Worm (Caenorhabditis elegans) whole organism, L1 larva: ENCODE results near the gene str-185.

ENCODE experiments used
- C16A3.4 ChIP-seq: fragments of 150-350 bp; optimal IDR thresholded peaks from 2 replicates; lab custom pipeline; 2014; ENCODE audit warnings: missing biosample characterization, missing genetic modification characterization
- C34B4.2 ChIP-seq: sonication (generic microtip); optimal IDR thresholded peaks from 2 replicates; lab custom pipeline; 2017; ENCODE audit warnings: mild to moderate bottlenecking, missing genetic modification characterization, missing compliant biosample characterization
- F16B12.6 ChIP-seq: fragments of 150-350 bp; optimal IDR thresholded peaks from 2 replicates; lab custom pipeline; 2014; ENCODE audit warnings: missing biosample characterization, missing genetic modification characterization
- aha-1 ChIP-seq: fragments of 150-350 bp; optimal IDR thresholded peaks from 2 replicates; lab custom pipeline; 2014; ENCODE audit warnings: missing biosample characterization, missing genetic modification characterization
- alr-1 ChIP-seq: fragments of 200-800 bp; sonication (Bioruptor generic); optimal IDR thresholded peaks from 2 replicates; lab custom pipeline; 2018; ENCODE audit warnings: borderline replicate concordance, mild to moderate bottlenecking, missing genetic modification characterization, missing compliant biosample characterization
- aly-2 ChIP-seq: fragments of 150-350 bp; optimal IDR thresholded peaks from 2 replicates; lab custom pipeline; 2014; ENCODE audit warnings: missing biosample characterization, missing genetic modification characterization
- blmp-1 ChIP-seq: fragments of 150-350 bp; optimal IDR thresholded peaks from 2 replicates; lab custom pipeline; 2014; ENCODE audit warnings: missing biosample characterization, missing genetic modification characterization
- ceh-63 ChIP-seq: fragments of 200-800 bp; sonication (Bioruptor generic); optimal IDR thresholded peaks from 2 replicates; lab custom pipeline; 2018; ENCODE audit warnings: mild to moderate bottlenecking, missing genetic modification characterization, missing compliant biosample characterization
- ces-1 ChIP-seq: fragments of 150-350 bp; optimal IDR thresholded peaks from 2 replicates; lab custom pipeline; 2014; ENCODE audit warnings: missing biosample characterization, missing genetic modification reagents, missing genetic modification characterization
- dpl-1 ChIP-seq, 3 experiments: fragments of 150-350 bp in 2 of 3; sonication (generic microtip) in 1 of 3; optimal IDR thresholded peaks; 2 replicates each; lab custom pipeline; 2014 to 2017; ENCODE audit warnings: missing biosample characterization in 3 of 3, missing genetic modification characterization in 3 of 3, missing genetic modification reagents in 3 of 3
- dsc-1 ChIP-seq: sonication (generic microtip); optimal IDR thresholded peaks from 2 replicates; lab custom pipeline; 2016; ENCODE audit warnings: mild to moderate bottlenecking, missing genetic modification characterization, missing compliant biosample characterization
- efl-1 ChIP-seq, 4 experiments: fragments of 150-350 bp; optimal IDR thresholded peaks in 3 of 4; peaks in 1 of 4; 1 replicate in 1 of 4; 2 replicates in 3 of 4; lab custom pipeline; 2014; ENCODE audit warnings: missing biosample characterization in 2 of 4, missing genetic modification characterization in 2 of 4, missing genetic modification reagents in 2 of 4
- efl-3 ChIP-seq: fragments of 200-800 bp; sonication (Bioruptor generic); optimal IDR thresholded peaks from 2 replicates; lab custom pipeline; 2018; ENCODE audit warnings: mild to moderate bottlenecking, missing genetic modification characterization, missing compliant biosample characterization
- egl-27 ChIP-seq, 2 experiments: fragments of 150-350 bp in 1 of 2; sonication (generic microtip); optimal IDR thresholded peaks; 3 replicates each; lab custom pipeline; 2017 to 2018; ENCODE audit warnings: missing biosample characterization in 2 of 2, missing genetic modification characterization in 2 of 2, missing genetic modification reagents in 2 of 2
- elt-2 ChIP-seq: sonication (generic microtip); optimal IDR thresholded peaks from 2 replicates; lab custom pipeline; 2016; ENCODE audit warnings: missing genetic modification characterization, mild to moderate bottlenecking, inconsistent platforms, missing compliant biosample characterization, missing genetic modification reagents
- elt-3 ChIP-seq, 6 experiments: fragments of 150-350 bp in 1 of 6; sonication (generic microtip); optimal IDR thresholded peaks; 2 replicates each; lab custom pipeline; 2017 to 2018; ENCODE audit warnings: missing biosample characterization in 6 of 6, missing genetic modification characterization in 6 of 6, inconsistent platforms in 1 of 6
- fkh-10 ChIP-seq: sonication (generic microtip); optimal IDR thresholded peaks from 2 replicates; lab custom pipeline; 2017; ENCODE audit warnings: missing biosample characterization, missing genetic modification reagents, missing genetic modification characterization
- fkh-8 ChIP-seq: sonication (generic microtip); optimal IDR thresholded peaks from 2 replicates; lab custom pipeline; 2016; ENCODE audit warnings: mild to moderate bottlenecking, missing genetic modification characterization, missing compliant biosample characterization
- fos-1 ChIP-seq: fragments of 150-350 bp; optimal IDR thresholded peaks from 2 replicates; lab custom pipeline; 2014; ENCODE audit warnings: missing biosample characterization, missing genetic modification characterization
- grh-1 ChIP-seq: fragments of 200-800 bp; sonication (Bioruptor generic); IDR thresholded peaks from 2 replicates; pipeline ENCODE4 v1.3.6; 2022; ENCODE audit warnings: missing genetic modification reagents, missing genetic modification characterization, missing compliant biosample characterization
- hlh-17 ChIP-seq: fragments of 200-800 bp; sonication (Bioruptor generic); optimal IDR thresholded peaks from 2 replicates; lab custom pipeline; 2018; ENCODE audit warnings: missing genetic modification characterization, mild to moderate bottlenecking, missing compliant biosample characterization, moderate library complexity, borderline replicate concordance
- hlh-4 ChIP-seq: sonication (generic microtip); optimal IDR thresholded peaks from 2 replicates; lab custom pipeline; 2016; ENCODE audit warnings: mild to moderate bottlenecking, missing genetic modification characterization, missing compliant biosample characterization
- irx-1 ChIP-seq: sonication (generic microtip); optimal IDR thresholded peaks from 2 replicates; lab custom pipeline; 2016; ENCODE audit warnings: missing genetic modification characterization, missing compliant biosample characterization
- lin-14 ChIP-seq: fragments of 200-800 bp; sonication (Bioruptor generic); optimal IDR thresholded peaks from 2 replicates; lab custom pipeline; 2018; ENCODE audit warnings: mild to moderate bottlenecking, missing genetic modification characterization, moderate library complexity, missing compliant biosample characterization
- lin-15B ChIP-seq: fragments of 150-350 bp; sonication (generic microtip); optimal IDR thresholded peaks from 3 replicates; lab custom pipeline; 2014; ENCODE audit warnings: missing biosample characterization, missing genetic modification characterization
- mef-2 ChIP-seq: fragments of 150-350 bp; optimal IDR thresholded peaks from 2 replicates; lab custom pipeline; 2014; ENCODE audit warnings: missing biosample characterization, missing genetic modification characterization
- mep-1 ChIP-seq: fragments of 150-350 bp; optimal IDR thresholded peaks from 2 replicates; lab custom pipeline; 2014; ENCODE audit warnings: missing biosample characterization, missing genetic modification characterization
- nhr-11 ChIP-seq: fragments of 150-350 bp; optimal IDR thresholded peaks from 2 replicates; lab custom pipeline; 2014; ENCODE audit warnings: missing biosample characterization, missing genetic modification characterization
- nhr-12 ChIP-seq: sonication (generic microtip); optimal IDR thresholded peaks from 2 replicates; lab custom pipeline; 2017; ENCODE audit warnings: missing biosample characterization, missing genetic modification characterization
- nhr-19 ChIP-seq: fragments of 200-800 bp; sonication (Bioruptor generic); conservative IDR thresholded peaks from 2 replicates; pipeline ENCODE4 v1.3.6; 2022; ENCODE audit warnings: missing genetic modification characterization, missing compliant biosample characterization
- nhr-20 ChIP-seq: sonication (generic microtip); optimal IDR thresholded peaks from 2 replicates; lab custom pipeline; 2016; ENCODE audit warnings: mild to moderate bottlenecking, missing genetic modification characterization, missing compliant biosample characterization
- nhr-76 ChIP-seq: sonication (generic microtip); optimal IDR thresholded peaks from 2 replicates; lab custom pipeline; 2017; ENCODE audit warnings: missing biosample characterization, missing genetic modification characterization
- nhr-85 ChIP-seq: sonication (generic microtip); peaks from one replicate; lab custom pipeline; 2016; ENCODE audit warnings: missing genetic modification characterization, inconsistent platforms, missing compliant biosample characterization
- pag-3 ChIP-seq: sonication (generic microtip); optimal IDR thresholded peaks from 2 replicates; lab custom pipeline; 2017; ENCODE audit warnings: missing genetic modification characterization, mild to moderate bottlenecking, missing compliant biosample characterization, antibody characterized with exemption, borderline replicate concordance; ENCODE audit not compliant: insufficient read depth
- pqm-1 ChIP-seq: sonication (generic microtip); optimal IDR thresholded peaks from 3 replicates; lab custom pipeline; 2017; ENCODE audit warnings: missing biosample characterization, missing genetic modification characterization
- rnt-1 ChIP-seq: sonication (generic microtip); optimal IDR thresholded peaks from 2 replicates; lab custom pipeline; 2016; ENCODE audit warnings: mild to moderate bottlenecking, missing genetic modification characterization, moderate library complexity, missing compliant biosample characterization
- skn-1 ChIP-seq: fragments of 150-350 bp; optimal IDR thresholded peaks from 2 replicates; lab custom pipeline; 2014; ENCODE audit warnings: missing biosample characterization, missing genetic modification characterization
- snpc-4 ChIP-seq: fragments of 150-350 bp; optimal IDR thresholded peaks from 2 replicates; lab custom pipeline; 2014; ENCODE audit warnings: missing biosample characterization, missing genetic modification characterization
- sox-4 ChIP-seq: sonication (generic microtip); optimal IDR thresholded peaks from 2 replicates; lab custom pipeline; 2016; ENCODE audit warnings: missing genetic modification characterization, missing compliant biosample characterization
- swsn-7 ChIP-seq: sonication (generic microtip); optimal IDR thresholded peaks from 2 replicates; lab custom pipeline; 2016; ENCODE audit warnings: missing genetic modification characterization, missing compliant biosample characterization
- unc-130 ChIP-seq: fragments of 150-350 bp; optimal IDR thresholded peaks from 2 replicates; lab custom pipeline; 2017; ENCODE audit warnings: missing biosample characterization, missing genetic modification characterization, inconsistent platforms
- unc-30 ChIP-seq: sonication (generic microtip); optimal IDR thresholded peaks from 2 replicates; lab custom pipeline; 2017; ENCODE audit warnings: missing biosample characterization, missing genetic modification characterization
- unc-86 ChIP-seq: sonication (generic microtip); optimal IDR thresholded peaks from 2 replicates; lab custom pipeline; 2016; ENCODE audit warnings: missing genetic modification characterization, missing compliant biosample characterization
- unc-98 ChIP-seq: fragments of 200-800 bp; sonication (Bioruptor generic); IDR thresholded peaks from 2 replicates; pipeline ENCODE4 v1.3.6; 2022; ENCODE audit warnings: missing genetic modification characterization, missing compliant biosample characterization
- vab-15 ChIP-seq: sonication (generic microtip); optimal IDR thresholded peaks from 2 replicates; lab custom pipeline; 2017; ENCODE audit warnings: missing genotype, mild to moderate bottlenecking, missing genetic modification characterization, missing compliant biosample characterization
- xbp-1 ChIP-seq: sonication (generic microtip); optimal IDR thresholded peaks from 2 replicates; lab custom pipeline; 2016; ENCODE audit warnings: missing genetic modification characterization, missing compliant biosample characterization
- ztf-11 ChIP-seq, 2 experiments: sonication (generic microtip); optimal IDR thresholded peaks; 2 replicates each; lab custom pipeline; 2016 to 2017; ENCODE audit warnings: missing genetic modification characterization in 2 of 2, missing biosample characterization in 1 of 2, missing compliant biosample characterization in 1 of 2
- ztf-4 ChIP-seq: fragments of 150-350 bp; optimal IDR thresholded peaks from 2 replicates; lab custom pipeline; 2014; ENCODE audit warnings: missing biosample characterization, missing genetic modification characterization

str-185 gene

DNA sequence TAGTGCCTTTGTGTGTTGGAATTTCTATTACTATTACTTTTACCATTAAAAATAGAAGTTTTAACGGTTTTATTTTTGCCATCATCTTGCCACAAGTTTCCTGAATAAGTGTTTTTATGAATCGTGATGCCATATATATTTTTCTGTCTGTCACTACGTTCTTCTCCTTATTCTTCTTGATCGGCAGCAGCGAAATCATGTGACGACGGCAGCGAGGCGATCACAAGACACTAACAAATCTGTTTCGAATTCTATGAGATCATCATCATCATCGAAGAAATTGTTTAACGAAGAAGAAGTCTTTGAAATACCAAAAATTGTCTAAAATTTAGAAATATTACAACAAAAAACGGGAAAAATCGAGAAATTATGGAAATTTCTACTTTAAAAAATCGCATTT is 27.4 kb downstream of the str-185 start (continued):
- TF ChIP-seq rnt-1 (tag; lab: Kevin White, UChicago) (no peak), ztf-4 (tag; lab: Kevin White, UChicago) (peak; percentile 39), hlh-4 (tag; lab: Kevin White, UChicago) (no peak), irx-1 (tag; lab: Kevin White, UChicago) (no peak), pag-3 (no peak), mef-2 (tag; lab: Kevin White, UChicago) (no peak), alr-1 (tag; lab: Kevin White, UChicago) (no peak), elt-2 (no peak), dsc-1 (peak; percentile 51), ces-1 (GFP tag; lab: Kevin White, UChicago) (no peak)
- TF ChIP-seq, all 84 proteins: peak for 32

DNA sequence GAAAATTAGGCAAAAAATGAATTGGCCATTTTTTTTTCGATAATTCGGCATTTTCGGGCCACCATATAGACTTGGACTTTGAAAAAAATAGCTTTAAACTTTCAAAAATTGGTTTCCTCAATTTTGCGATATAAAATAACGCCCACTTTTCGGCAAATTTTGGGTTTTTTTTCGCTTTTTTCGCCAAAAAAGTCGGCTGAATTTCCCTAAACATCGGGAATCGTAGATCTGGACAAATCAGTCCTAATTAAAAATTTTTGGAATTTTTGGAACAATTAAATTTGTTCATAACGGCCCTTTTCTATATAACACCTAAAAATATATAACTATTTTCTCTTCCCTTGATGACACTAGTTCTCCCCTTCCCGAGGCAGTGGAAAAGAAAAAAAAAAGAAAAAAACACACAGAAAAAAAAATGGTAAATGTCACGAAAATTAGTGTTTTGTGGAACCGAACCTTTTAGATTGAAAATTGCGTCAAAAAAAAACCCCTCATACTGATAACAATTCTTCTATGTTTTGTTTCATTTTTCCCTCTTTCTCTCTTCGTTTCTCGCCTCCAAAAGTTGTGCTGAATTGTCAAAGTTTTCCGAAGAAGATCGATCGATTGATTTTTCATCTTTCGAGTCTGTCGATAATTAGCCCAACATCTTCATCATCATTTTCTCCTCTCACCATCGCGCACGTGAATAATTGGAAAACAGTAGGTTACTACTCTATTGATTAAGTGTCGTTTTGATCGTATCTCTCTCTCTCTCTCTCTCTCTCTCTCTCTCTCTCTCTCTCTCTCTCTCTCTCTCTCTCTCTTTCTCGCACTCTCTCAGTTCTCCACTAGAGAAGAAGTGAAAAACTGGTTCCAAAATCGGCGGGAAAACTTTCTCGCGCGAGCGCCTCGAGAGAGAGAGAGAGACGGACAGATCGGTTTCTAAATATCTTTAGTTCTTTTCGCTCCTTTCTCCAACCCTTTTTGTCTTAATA is 29.2 kb downstream of the str-185 start, which contains the start of gene Y24D9A.6:
TSS of gene Y24D9A.6 (minus strand) at position 51 of the 977 bp plus-strand sequence.
- TF ChIP-seq unc-98 (no peak), ces-1 (GFP tag; lab: Kevin White, UChicago) (no peak), vab-15 (tag; lab: Kevin White, UChicago) (peak; percentile 66), C34B4.2 (tag; lab: Kevin White, UChicago) (no peak), fkh-8 (tag; lab: Kevin White, UChicago) (no peak), nhr-20 (tag; lab: Kevin White, UChicago) (peak; percentile 84), unc-30 (tag; lab: Kevin White, UChicago) (no peak), skn-1 (peak; percentile 57), grh-1 (GFP tag; lab: Robert Waterston, UW) (peak; percentile 100), nhr-19 (GFP tag; lab: Robert Waterston, UW) (peak; percentile 89), elt-3 (tag; optimal IDR thresholded peaks at IDR 0.05; lab: Kevin White, UChicago) (peak in 3 of 6 experiments; percentile 69 to 89 (median 76)), fos-1 (tag; lab: Kevin White, UChicago) (peak; percentile 55), efl-3 (peak; percentile 96), F16B12.6 (tag; lab: Kevin White, UChicago) (no peak), rnt-1 (tag; lab: Kevin White, UChicago) (peak; percentile 49), efl-1 (optimal IDR thresholded peaks at IDR 0.05; lab: Kevin White, UChicago) (peak; percentile 73 to 80), efl-1 (GFP tag; optimal IDR thresholded peaks at IDR 0.05 in 1 of 2; lab: Kevin White, UChicago) (peak; percentile 3 to 92), lin-15B (tag; lab: Kevin White, UChicago) (no peak), aly-2 (peak; percentile 41), blmp-1 (tag; lab: Kevin White, UChicago) (peak; percentile 98), sox-4 (tag; lab: Kevin White, UChicago) (no peak), dpl-1 (GFP tag; optimal IDR thresholded peaks at IDR 0.05; lab: Kevin White, UChicago) (peak; percentile 60 to 75 (median 69)), hlh-17 (GFP tag; lab: Kevin White, UChicago) (no peak), egl-27 (tag; optimal IDR thresholded peaks at IDR 0.05; lab: Kevin White, UChicago) (peak; percentile 58 to 71), swsn-7 (tag; lab: Kevin White, UChicago) (peak; percentile 43), ztf-11 (tag; optimal IDR thresholded peaks at IDR 0.05; lab: Kevin White, UChicago) (no peak), alr-1 (tag; lab: Kevin White, UChicago) (no peak), xbp-1 (tag; lab: Kevin White, UChicago) (peak; percentile 28), unc-86 (tag; lab: Kevin White, UChicago) (no peak), snpc-4 (tag; lab: Kevin White, UChicago) (no peak), mep-1 (tag; lab: Kevin White, UChicago) (peak; percentile 78), nhr-76 (no peak), nhr-85 (peak; percentile 100), ceh-63 (GFP tag; lab: Kevin White, UChicago) (no peak), nhr-12 (no peak), nhr-11 (tag; lab: Kevin White, UChicago) (peak; percentile 68), C16A3.4 (tag; lab: Kevin White, UChicago) (peak; percentile 72), pag-3 (no peak), aha-1 (tag; lab: Kevin White, UChicago) (no peak), unc-130 (peak; percentile 17), pqm-1 (tag; lab: Kevin White, UChicago) (no peak), fkh-10 (no peak), lin-14 (GFP tag; lab: Kevin White, UChicago) (peak; percentile 95)
